Worm (Caenorhabditis elegans): ENCODE measurements around the gene hcp-3.

hcp-3 gene

DNA sequence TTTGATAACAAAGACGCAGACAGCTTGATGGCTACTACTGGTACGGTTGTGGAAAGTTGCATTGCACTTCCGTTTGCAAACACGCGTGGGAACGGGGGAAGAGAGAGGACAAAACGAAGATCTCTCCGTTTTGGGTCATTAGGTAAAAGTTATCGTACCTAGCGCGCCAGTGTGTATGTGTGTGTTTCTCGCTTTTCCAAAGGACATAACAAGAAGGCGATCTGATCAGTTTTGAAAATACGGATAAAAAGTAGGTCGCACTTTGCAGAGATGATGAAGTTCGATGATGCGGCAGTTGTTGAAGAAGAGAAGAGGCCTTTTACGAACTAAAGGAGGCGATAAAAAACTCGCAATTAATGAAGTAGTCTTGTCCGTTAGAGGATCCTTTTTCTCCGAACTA is 28.8 kb upstream of the hcp-3 start:
- TF ChIP-seq nhr-43 (tag; optimal IDR thresholded peaks at IDR 0.05; ENCODE audit: poor library complexity, severe bottlenecking) (no peak), elt-3 (tag; optimal IDR thresholded peaks at IDR 0.05) (peak in 1 of 3 experiments; percentile 66), ceh-82 (tag; optimal IDR thresholded peaks at IDR 0.05) (no peak), ztf-11 (tag; optimal IDR thresholded peaks at IDR 0.05) (no peak), nhr-76 (tag; optimal IDR thresholded peaks at IDR 0.05) (no peak), nhr-23 (tag; optimal IDR thresholded peaks at IDR 0.05) (peak; percentile 59)

DNA sequence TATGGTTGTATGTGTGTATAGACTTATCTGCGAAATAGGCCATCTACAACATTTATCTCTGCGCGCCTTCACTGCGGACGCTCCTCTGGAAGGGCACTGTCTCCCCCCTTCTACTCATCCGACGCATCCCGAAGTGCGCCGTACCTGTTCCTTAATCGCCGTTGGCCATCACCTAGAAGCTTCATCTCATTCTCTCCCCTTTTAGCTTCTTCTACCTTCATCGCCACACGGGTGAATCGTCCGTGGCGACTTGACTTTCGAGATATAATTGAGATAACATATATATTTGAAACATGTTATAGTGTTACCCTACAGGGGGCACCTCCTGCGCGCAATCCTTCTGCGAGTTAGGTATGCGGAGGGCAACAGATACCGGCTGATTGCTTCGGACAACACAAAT is 25.8 kb upstream of the hcp-3 start:
- TF ChIP-seq lin-15B (tag; optimal IDR thresholded peaks at IDR 0.05) (no peak), nhr-23 (tag; optimal IDR thresholded peaks at IDR 0.05) (peak; percentile 16), nhr-237 (tag; optimal IDR thresholded peaks at IDR 0.05) (no peak)

DNA sequence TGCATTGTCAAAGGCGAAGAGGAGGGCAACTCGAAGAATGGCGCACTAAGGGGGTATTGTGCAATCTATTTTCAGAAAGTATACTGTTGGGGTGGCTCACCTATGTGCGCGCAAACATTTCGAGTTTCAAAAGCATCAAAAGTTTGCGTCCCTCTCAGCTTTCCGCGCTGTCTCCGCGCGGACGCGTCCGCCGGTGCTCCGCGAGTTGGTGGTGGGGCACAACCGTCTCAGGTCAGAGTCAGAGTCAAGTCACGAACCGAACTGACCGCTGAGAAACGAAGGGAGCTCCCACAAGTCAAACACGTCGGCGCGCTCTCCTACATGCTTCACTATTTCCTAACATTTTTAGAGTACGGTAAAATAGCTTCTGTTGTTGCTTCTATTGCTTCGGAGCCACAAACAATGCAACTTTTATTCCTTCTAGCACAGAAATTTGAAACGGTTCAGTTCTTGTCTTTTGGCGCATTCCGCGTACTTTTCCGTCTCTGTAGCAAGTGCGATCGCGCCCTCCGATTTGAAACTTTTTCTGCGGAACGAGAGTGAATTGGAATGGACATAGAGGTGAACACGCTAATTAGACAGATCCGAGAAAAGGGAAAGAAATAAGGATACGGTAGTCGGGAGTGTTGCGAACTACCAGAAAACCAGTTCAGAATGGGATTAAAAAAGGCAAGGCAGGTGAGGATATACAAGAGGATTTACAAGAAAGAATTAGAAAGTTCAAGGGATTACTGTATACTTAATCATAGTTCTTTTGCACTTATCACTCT is 23.2 kb upstream of the hcp-3 start:
- TF ChIP-seq nhr-23 (tag; optimal IDR thresholded peaks at IDR 0.05) (peak; percentile 30), nhr-25 (tag; optimal IDR thresholded peaks at IDR 0.05) (no peak)

DNA sequence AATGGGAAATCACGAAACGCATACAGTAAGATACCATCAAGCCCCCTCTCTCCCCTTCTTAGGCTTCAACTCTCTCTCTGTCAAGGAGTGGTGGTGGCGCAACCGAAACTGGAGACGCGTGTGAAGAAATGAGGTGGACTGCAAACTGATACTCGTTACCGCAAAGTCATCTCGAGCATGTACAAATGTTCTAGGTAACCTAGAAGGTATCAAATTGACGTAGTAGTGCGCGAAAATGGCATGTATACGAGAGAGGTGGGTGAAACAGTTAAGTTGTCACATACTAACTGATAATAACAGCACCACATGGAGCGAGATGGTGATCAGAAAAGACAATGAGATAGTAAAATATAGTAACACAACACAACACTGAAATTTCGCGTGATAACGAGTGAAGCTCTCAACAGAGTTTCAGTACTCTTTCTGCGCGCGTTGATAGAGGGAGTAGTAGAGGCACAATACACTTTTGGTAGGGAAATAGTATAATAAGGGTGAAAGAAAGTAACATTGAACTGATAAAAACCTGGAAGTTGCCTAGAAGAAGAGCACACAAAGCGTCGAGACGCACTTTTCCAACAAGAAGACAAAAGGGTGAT is 22.0 kb upstream of the hcp-3 start:
- TF ChIP-seq elt-2 (tag; optimal IDR thresholded peaks at IDR 0.05): peak; percentile 94
- peak; percentile 9 for TF ChIP-seq pha-4 (tag; optimal IDR thresholded peaks at IDR 0.05)
- no peak for TF ChIP-seq fos-1 (tag; optimal IDR thresholded peaks at IDR 0.05)
- TF ChIP-seq pqm-1 (tag; optimal IDR thresholded peaks at IDR 0.05): peak; percentile 97
- TF ChIP-seq ceh-28 (tag; optimal IDR thresholded peaks at IDR 0.05): no peak
- TF ChIP-seq jun-1 (tag; optimal IDR thresholded peaks at IDR 0.05): peak; percentile 6
- no peak for TF ChIP-seq R02D3.7 (tag; optimal IDR thresholded peaks at IDR 0.05)
- TF ChIP-seq skn-1 (tag; optimal IDR thresholded peaks at IDR 0.05): no peak
- no peak for TF ChIP-seq nhr-77 (tag; optimal IDR thresholded peaks at IDR 0.05)

DNA sequence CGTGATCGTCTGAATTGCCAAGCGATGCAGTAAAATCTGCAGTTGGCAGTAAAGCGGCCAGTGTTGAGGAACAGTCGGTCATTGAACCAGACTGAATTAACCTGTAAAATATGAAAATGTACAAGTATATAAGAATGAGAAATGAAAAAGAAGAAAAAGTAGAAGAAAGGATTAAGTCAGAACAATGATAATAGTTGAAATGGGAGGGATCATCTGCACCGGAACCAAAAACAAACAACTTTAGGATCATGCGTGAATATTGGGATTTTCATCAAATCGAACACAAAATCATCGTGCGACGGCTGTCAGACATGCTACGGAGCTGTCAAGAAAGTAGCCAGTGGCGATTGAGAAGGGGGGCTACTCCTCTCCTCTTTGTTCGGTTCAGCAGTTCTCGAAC is 20.7 kb upstream of the hcp-3 start, which contains the start of gene gei-13:
gei-13 (minus strand) TSS at position 101 of the 400 bp plus-strand sequence.
- no peak for TF ChIP-seq ceh-82 (tag; optimal IDR thresholded peaks at IDR 0.05)

DNA sequence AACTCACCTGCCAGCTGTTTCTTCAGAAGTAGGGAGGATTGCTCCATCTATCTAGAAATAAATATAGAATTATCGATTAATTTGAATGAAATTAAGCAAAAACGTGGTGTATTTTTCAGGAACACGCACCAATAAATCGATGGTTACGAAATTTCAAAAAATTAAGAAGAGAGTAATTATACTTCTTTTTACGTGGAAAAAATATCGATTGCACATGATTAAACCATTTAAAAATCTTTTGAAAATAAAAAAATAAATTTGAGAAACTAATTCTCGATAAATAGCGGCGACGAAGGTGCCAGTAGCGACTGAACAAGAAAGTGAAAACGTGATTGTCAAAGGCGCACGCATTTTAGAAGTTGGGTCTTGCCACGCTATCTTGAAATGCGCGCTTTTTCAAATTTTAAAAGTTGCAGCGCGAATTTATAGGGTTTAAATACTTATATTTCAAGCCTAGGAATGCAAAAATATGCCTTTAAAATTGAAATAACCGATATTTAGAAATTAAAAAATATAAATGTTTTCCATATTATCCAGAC is 14.9 kb upstream of the hcp-3 start, which contains the start of gene ubc-7:
ubc-7 (minus strand) TSS at position 51 of the 539 bp plus-strand sequence.
- TF ChIP-seq fkh-10 (GFP tag; optimal IDR thresholded peaks at IDR 0.05) (no peak), nfya-1 (tag; optimal IDR thresholded peaks at IDR 0.05; ENCODE audit: insufficient read depth) (peak; percentile 92), hmg-11 (tag; optimal IDR thresholded peaks at IDR 0.05) (peak; percentile 76), ceh-82 (tag; optimal IDR thresholded peaks at IDR 0.05) (peak; percentile 57), ceh-28 (tag; optimal IDR thresholded peaks at IDR 0.05) (peak; percentile 47), snpc-4 (tag; optimal IDR thresholded peaks at IDR 0.05) (peak; percentile 57), aly-2 (tag; optimal IDR thresholded peaks at IDR 0.05) (no peak), unc-62 (GFP tag; optimal IDR thresholded peaks at IDR 0.05) (no peak), ztf-11 (tag; optimal IDR thresholded peaks at IDR 0.05) (no peak), egl-27 (tag; optimal IDR thresholded peaks at IDR 0.05) (no peak), jun-1 (tag; optimal IDR thresholded peaks at IDR 0.05) (peak; percentile 35), nhr-28 (tag; optimal IDR thresholded peaks at IDR 0.05) (no peak), nhr-25 (tag; optimal IDR thresholded peaks at IDR 0.05) (peak; percentile 69), nhr-77 (tag; optimal IDR thresholded peaks at IDR 0.05) (no peak), lin-39 (tag; optimal IDR thresholded peaks at IDR 0.05) (peak; percentile 71), sea-2 (GFP tag; optimal IDR thresholded peaks at IDR 0.05) (no peak), nhr-11 (tag; optimal IDR thresholded peaks at IDR 0.05) (no peak), ZK546.5 (tag; optimal IDR thresholded peaks at IDR 0.05) (no peak), elt-1 (tag; optimal IDR thresholded peaks at IDR 0.05) (peak; percentile 12), nhr-67 (tag; optimal IDR thresholded peaks at IDR 0.05) (no peak), lsy-12 (tag; optimal IDR thresholded peaks at IDR 0.05) (peak; percentile 36), zag-1 (tag; optimal IDR thresholded peaks at IDR 0.05) (no peak), lin-15B (tag; optimal IDR thresholded peaks at IDR 0.05) (peak; percentile 87), R02D3.7 (tag; optimal IDR thresholded peaks at IDR 0.05) (peak; percentile 26), ceh-16 (tag; optimal IDR thresholded peaks at IDR 0.05) (no peak), pqm-1 (tag; optimal IDR thresholded peaks at IDR 0.05) (no peak), eor-1 (tag; optimal IDR thresholded peaks at IDR 0.05) (no peak), fkh-2 (tag; optimal IDR thresholded peaks at IDR 0.05) (no peak), ceh-9 (tag; optimal IDR thresholded peaks at IDR 0.05) (no peak), nhr-23 (tag; optimal IDR thresholded peaks at IDR 0.05) (peak; percentile 92), ztf-4 (tag; optimal IDR thresholded peaks at IDR 0.05) (no peak), ama-1 (optimal IDR thresholded peaks at IDR 0.05) (no peak), nhr-76 (tag; optimal IDR thresholded peaks at IDR 0.05) (no peak), nhr-237 (tag; optimal IDR thresholded peaks at IDR 0.05) (no peak)
